Fruit fly (Drosophila melanogaster) whole organism, pupa: ENCODE measurements around the gene CG15629.

ENCODE experiments used
- CG13204 ChIP-seq: fragments of 200-800 bp; sonication (Bioruptor generic); optimal IDR thresholded peaks from 2 replicates; lab custom pipeline; 2018; ENCODE audit warnings: missing biosample characterization, mild to moderate bottlenecking, missing genetic modification characterization, moderate library complexity
- CG17806 ChIP-seq: fragments of 200-800 bp; sonication (Bioruptor generic); optimal IDR thresholded peaks from 2 replicates; lab custom pipeline; 2018; ENCODE audit warnings: missing biosample characterization, mild to moderate bottlenecking, missing genetic modification characterization, moderate library complexity
- Ets98B ChIP-seq: fragments of 200-800 bp; sonication (Bioruptor generic); IDR thresholded peaks from 2 replicates; pipeline ENCODE4 v1.3.6; 2022; ENCODE audit warnings: missing biosample characterization, missing genetic modification characterization
- rn ChIP-seq: fragments of 200-800 bp; sonication (Bioruptor generic); IDR thresholded peaks from 2 replicates; pipeline ENCODE4 v1.3.6; 2022; ENCODE audit warnings: missing biosample characterization, missing genetic modification characterization

- no peak for TF ChIP-seq CG13204 (GFP tag; lab: Kevin White, UChicago)
- no peak for TF ChIP-seq CG17806 (tag; lab: Kevin White, UChicago)
- TF ChIP-seq Ets98B, result no peak
- TF ChIP-seq rn (GFP tag; lab: Robert Waterston, UW), result no peak
Measured at dm6 chr2L:4794524-4794804, 18.3 kb upstream of the CG15629 start, which contains the start of gene CG3294.
